Worm (Caenorhabditis elegans) whole organism, L4 larva: ENCODE measurements around the gene nas-28.

ENCODE experiments used
- F37D6.2 ChIP-seq: sonication (generic microtip); optimal IDR thresholded peaks from 2 replicates; lab custom pipeline; 2016; ENCODE audit warnings: mild to moderate bottlenecking, missing genetic modification characterization, missing compliant biosample characterization
- T26A8.4 ChIP-seq: fragments of 200-800 bp; sonication (Bioruptor generic); IDR thresholded peaks from 2 replicates; pipeline ENCODE4 v1.3.6; 2022; ENCODE audit warnings: missing genetic modification characterization, missing compliant biosample characterization
- Y5F2A.4 ChIP-seq: fragments of 200-800 bp; sonication (Bioruptor generic); optimal IDR thresholded peaks from 2 replicates; lab custom pipeline; 2018; ENCODE audit warnings: mild to moderate bottlenecking, missing genetic modification characterization, missing compliant biosample characterization
- aha-1 ChIP-seq: fragments of 150-350 bp; peaks from one replicate; lab custom pipeline; 2014; ENCODE audit warnings: missing biosample characterization, missing genetic modification characterization
- ceh-28 ChIP-seq: fragments of 150-350 bp; optimal IDR thresholded peaks from 2 replicates; lab custom pipeline; 2014; ENCODE audit warnings: missing biosample characterization, missing genetic modification reagents, missing genetic modification characterization
- ceh-32 ChIP-seq: sonication (generic microtip); optimal IDR thresholded peaks from 2 replicates; lab custom pipeline; 2016; ENCODE audit warnings: mild to moderate bottlenecking, missing genetic modification characterization, missing compliant biosample characterization; ENCODE audit not compliant: poor library complexity
- cey-2 ChIP-seq: sonication (generic microtip); optimal IDR thresholded peaks from 3 replicates; lab custom pipeline; 2017; ENCODE audit warnings: missing genetic modification characterization, mild to moderate bottlenecking, missing compliant biosample characterization, antibody characterized with exemption, borderline replicate concordance; ENCODE audit not compliant: insufficient read depth
- daf-12 ChIP-seq: fragments of 150-350 bp; optimal IDR thresholded peaks from 2 replicates; lab custom pipeline; 2014; ENCODE audit warnings: missing biosample characterization, missing genetic modification reagents, missing genetic modification characterization
- daf-16 ChIP-seq, 3 experiments: sonication (generic microtip); optimal IDR thresholded peaks; 2 replicates each; lab custom pipeline; 2016 to 2017; ENCODE audit warnings: missing genetic modification characterization in 3 of 3, missing genetic modification reagents in 3 of 3, mild to moderate bottlenecking in 2 of 3, missing compliant biosample characterization in 2 of 3, missing biosample characterization in 1 of 3, moderate library complexity in 1 of 3
- dmd-9 ChIP-seq: fragments of 200-800 bp; sonication (Bioruptor generic); IDR thresholded peaks from 2 replicates; pipeline ENCODE4 v1.3.6; 2022; ENCODE audit warnings: missing genetic modification reagents, missing genetic modification characterization, missing compliant biosample characterization
- egl-27 ChIP-seq: sonication (generic microtip); optimal IDR thresholded peaks from 3 replicates; lab custom pipeline; 2017; ENCODE audit warnings: missing biosample characterization, missing genetic modification reagents, missing genetic modification characterization
- fkh-10 ChIP-seq: fragments of 150-350 bp; optimal IDR thresholded peaks from 2 replicates; lab custom pipeline; 2014; ENCODE audit warnings: missing biosample characterization, missing genetic modification reagents, missing genetic modification characterization
- fos-1 ChIP-seq: fragments of 150-350 bp; optimal IDR thresholded peaks from 2 replicates; lab custom pipeline; 2014; ENCODE audit warnings: missing biosample characterization, missing genetic modification characterization
- hlh-11 ChIP-seq: fragments of 200-800 bp; sonication (Bioruptor generic); optimal IDR thresholded peaks from 2 replicates; lab custom pipeline; 2018; ENCODE audit warnings: mild to moderate bottlenecking, missing genetic modification characterization, missing compliant biosample characterization
- jun-1 ChIP-seq: fragments of 150-350 bp; optimal IDR thresholded peaks from 2 replicates; lab custom pipeline; 2014; ENCODE audit warnings: missing biosample characterization, missing genetic modification reagents, missing genetic modification characterization
- lim-7 ChIP-seq: fragments of 200-800 bp; sonication (Bioruptor generic); IDR thresholded peaks from 2 replicates; pipeline ENCODE4 v1.3.6; 2022; ENCODE audit warnings: missing genetic modification characterization, missing compliant biosample characterization
- lsy-2 ChIP-seq, 2 experiments: fragments of 150-350 bp in 1 of 2; sonication (generic microtip) in 1 of 2; optimal IDR thresholded peaks; 2 replicates each; lab custom pipeline; 2014 to 2017; ENCODE audit warnings: missing biosample characterization in 2 of 2, missing genetic modification characterization in 2 of 2
- madf-9 ChIP-seq: fragments of 200-800 bp; sonication (Bioruptor generic); conservative IDR thresholded peaks from 2 replicates; pipeline ENCODE4 v1.3.6; 2022; ENCODE audit warnings: missing genetic modification reagents, missing genetic modification characterization, missing compliant biosample characterization
- mdt-29 ChIP-seq: fragments of 200-800 bp; sonication (Bioruptor generic); IDR thresholded peaks from 2 replicates; pipeline ENCODE4 v1.3.6; 2022; ENCODE audit warnings: missing genetic modification reagents, missing genetic modification characterization, missing compliant biosample characterization
- mxl-3 ChIP-seq: fragments of 200-800 bp; sonication (Bioruptor generic); optimal IDR thresholded peaks from 2 replicates; lab custom pipeline; 2018; ENCODE audit warnings: mild to moderate bottlenecking, missing genetic modification characterization, missing compliant biosample characterization
- nhr-11 ChIP-seq: fragments of 150-350 bp; optimal IDR thresholded peaks from 2 replicates; lab custom pipeline; 2014; ENCODE audit warnings: missing biosample characterization, missing genetic modification characterization
- nhr-25 ChIP-seq: sonication (generic microtip); optimal IDR thresholded peaks from 2 replicates; lab custom pipeline; 2017; ENCODE audit warnings: missing genetic modification characterization, mild to moderate bottlenecking, missing compliant biosample characterization, antibody characterized with exemption, moderate library complexity, borderline replicate concordance; ENCODE audit not compliant: insufficient read depth
- nhr-41 ChIP-seq: fragments of 200-800 bp; sonication (Bioruptor generic); IDR thresholded peaks from 2 replicates; pipeline ENCODE4 v1.3.6; 2022; ENCODE audit warnings: missing genetic modification reagents, missing genetic modification characterization, missing compliant biosample characterization
- nhr-6 ChIP-seq: fragments of 150-350 bp; optimal IDR thresholded peaks from 2 replicates; lab custom pipeline; 2014; ENCODE audit warnings: missing biosample characterization, missing genetic modification characterization
- set-16 ChIP-seq: fragments of 200-800 bp; sonication (Bioruptor generic); IDR thresholded peaks from 2 replicates; pipeline ENCODE4 v1.3.6; 2022; ENCODE audit warnings: missing genetic modification reagents, missing genetic modification characterization, missing compliant biosample characterization
- snpc-4 ChIP-seq: fragments of 150-350 bp; optimal IDR thresholded peaks from 2 replicates; lab custom pipeline; 2014; ENCODE audit warnings: missing biosample characterization, missing genetic modification characterization
- spr-1 ChIP-seq: sonication (generic microtip); optimal IDR thresholded peaks from 2 replicates; lab custom pipeline; 2016; ENCODE audit warnings: mild to moderate bottlenecking, missing genetic modification characterization, missing compliant biosample characterization
- tra-1 ChIP-seq: fragments of 200-800 bp; sonication (Bioruptor generic); IDR thresholded peaks from 2 replicates; pipeline ENCODE4 v1.3.6; 2022; ENCODE audit warnings: missing genetic modification reagents, missing genetic modification characterization, missing compliant biosample characterization
- unc-130 ChIP-seq: sonication (generic microtip); optimal IDR thresholded peaks from 2 replicates; lab custom pipeline; 2016; ENCODE audit warnings: missing genetic modification reagents, missing genetic modification characterization, missing compliant biosample characterization
- unc-62 ChIP-seq, 3 experiments: fragments of 150-350 bp in 1 of 3; sonication (generic microtip); optimal IDR thresholded peaks in 2 of 3; peaks in 1 of 3; 1 replicate in 1 of 3; 2 replicates in 2 of 3; lab custom pipeline; 2014 to 2017; ENCODE audit warnings: missing biosample characterization in 3 of 3, missing genetic modification characterization in 3 of 3, missing genetic modification reagents in 3 of 3, missing genotype in 1 of 3
- zag-1 ChIP-seq: fragments of 150-350 bp; optimal IDR thresholded peaks from 2 replicates; lab custom pipeline; 2014; ENCODE audit warnings: missing biosample characterization, missing genetic modification characterization
- zfp-2 ChIP-seq: sonication (generic microtip); optimal IDR thresholded peaks from 2 replicates; lab custom pipeline; 2016; ENCODE audit warnings: mild to moderate bottlenecking, missing genetic modification characterization, missing compliant biosample characterization

nas-28 gene

ce11 chrIII:6158642-6159475 lies 24.2 kb downstream of the nas-28 start, which contains the start of gene nfm-1 (continued):
- TF ChIP-seq nhr-41 (GFP tag; lab: Robert Waterston, UW) (peak; percentile 28; the same call in 1 of the 2 replicates), snpc-4 (no peak), nhr-11 (tag; lab: Kevin White, UChicago) (peak; percentile 44), zag-1 (no peak), Y5F2A.4 (peak; percentile 32), F37D6.2 (tag; lab: Kevin White, UChicago) (no peak), jun-1 (tag; lab: Kevin White, UChicago) (peak; percentile 2), mxl-3 (GFP tag; lab: Kevin White, UChicago) (peak; percentile 19)

ce11 chrIII:6157708-6158321 lies 25.2 kb downstream of the nas-28 start, which contains the start of gene anmt-2:
Gene anmt-2, minus strand, starts transcription at chrIII:6157758.
- TF ChIP-seq set-16 (GFP tag; lab: Robert Waterston, UW), result peak; percentile 45; the same call in 1 of the 2 replicates
- no peak for TF ChIP-seq nhr-25
- TF ChIP-seq lim-7 (GFP tag; lab: Robert Waterston, UW), result peak; percentile 16; the same call in 1 of the 2 replicates
- TF ChIP-seq mxl-3 (GFP tag; lab: Kevin White, UChicago), result no peak
- peak in 1 of 2 experiments; percentile 56 for TF ChIP-seq daf-16 (GFP tag; optimal IDR thresholded peaks at IDR 0.05; lab: Kevin White, UChicago)
- TF ChIP-seq daf-16 (tag; optimal IDR thresholded peaks at IDR 0.05; lab: Kevin White, UChicago), result no peak
- TF ChIP-seq fkh-10, result no peak
- peak; percentile 30 for TF ChIP-seq hlh-11 (tag; lab: Kevin White, UChicago)

- TF ChIP-seq spr-1 (tag; lab: Kevin White, UChicago) (no peak), mdt-29 (no peak), daf-12 (no peak), T26A8.4 (GFP tag; lab: Robert Waterston, UW) (no peak), fos-1 (tag; lab: Kevin White, UChicago) (no peak), cey-2 (tag; lab: Kevin White, UChicago) (no peak), tra-1 (GFP tag; lab: Robert Waterston, UW) (no peak), lsy-2 (tag; optimal IDR thresholded peaks at IDR 0.05; lab: Kevin White, UChicago) (no peak), ceh-32 (tag; lab: Kevin White, UChicago) (no peak), madf-9 (GFP tag; lab: Robert Waterston, UW) (no peak), nhr-6 (tag; lab: Kevin White, UChicago) (no peak), zfp-2 (no peak), ceh-28 (tag; lab: Kevin White, UChicago) (no peak)
Observed at ce11 chrIII:6155787-6156186, 27.2 kb downstream of the nas-28 start.

- TF ChIP-seq aha-1 (tag; lab: Kevin White, UChicago), result peak; percentile 67
- no peak for TF ChIP-seq dmd-9 (GFP tag; lab: Robert Waterston, UW)
- no peak for TF ChIP-seq unc-130
- no peak for TF ChIP-seq egl-27 (tag; lab: Kevin White, UChicago)
- TF ChIP-seq unc-62 (GFP tag; optimal IDR thresholded peaks at IDR 0.05 in 1 of 2; lab: Kevin White, UChicago), result peak in 1 of 2 experiments; percentile 76
- TF ChIP-seq unc-62 (tag; optimal IDR thresholded peaks at IDR 0.05; lab: Kevin White, UChicago), result no peak
Observed at ce11 chrIII:6154586-6154985, 28.4 kb downstream of the nas-28 start.
